Worm (Caenorhabditis elegans): Measurements from ENCODE around the gene fib-1.

DNA sequence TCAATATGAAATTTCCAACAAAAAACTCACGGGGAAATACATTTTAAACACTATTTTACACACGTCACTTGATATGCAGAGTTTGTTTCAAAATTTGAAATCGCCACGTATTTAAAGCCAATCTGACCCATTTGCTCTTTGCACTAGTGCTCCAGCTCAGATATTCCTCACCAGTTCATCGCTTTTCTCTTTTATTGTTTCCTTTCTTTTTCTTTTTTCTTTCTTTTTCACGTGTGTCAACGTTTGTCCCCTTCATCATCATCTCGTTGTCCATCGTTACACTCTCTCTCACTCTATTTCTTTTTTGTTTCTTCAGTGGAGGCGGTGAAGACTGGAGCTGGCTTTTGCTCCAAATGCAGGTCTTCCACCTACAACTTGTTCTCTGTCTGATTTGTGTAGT is 17.4 kb downstream of the fib-1 start, which contains the start of gene F02D8.4:
- TF ChIP-seq hmg-4 (GFP tag; optimal IDR thresholded peaks at IDR 0.05) (no peak), ceh-13 (GFP tag; optimal IDR thresholded peaks at IDR 0.05) (no peak), ets-7 (tag; optimal IDR thresholded peaks at IDR 0.05) (no peak), tbx-11 (GFP tag; IDR thresholded peaks at IDR 0.05) (no peak), ama-1 (optimal IDR thresholded peaks at IDR 0.05) (no peak)

Data from whole organism, early embryonic.